Fruit fly (Drosophila melanogaster) S2 (cell line): Measurements from ENCODE around the gene CG34450.

Experiments
- CG8478 ChIP-seq: fragments of >200 bp; optimal IDR thresholded peaks from 2 replicates; lab custom pipeline; 2018
- CTCF ChIP-seq, 2 experiments: fragments of >200 bp; optimal IDR thresholded peaks; 2 replicates each; lab custom pipeline; 2018

Gene CG34450

DNA sequence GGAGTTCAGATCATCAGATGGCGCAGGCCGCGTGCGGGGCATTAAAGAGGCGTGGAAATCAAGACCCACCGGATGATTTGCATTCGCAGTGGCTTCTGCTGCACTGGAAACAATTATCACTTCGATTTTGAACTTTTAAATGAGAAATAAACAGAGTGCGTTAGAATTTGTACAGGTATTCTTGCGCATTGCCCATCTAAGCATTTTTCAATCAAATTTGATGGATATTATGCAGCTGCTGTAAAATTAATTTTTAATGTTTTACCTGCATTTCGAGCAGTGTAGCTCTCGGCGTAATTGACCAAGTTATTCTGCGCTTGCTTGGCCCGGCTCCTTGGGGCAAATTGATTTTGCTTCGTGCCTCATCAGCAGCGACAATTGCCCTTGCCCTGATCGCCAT lies 13.2 kb downstream of the CG34450 start:
- TF ChIP-seq CG8478 (lab: Kevin White, UChicago) (no peak), CTCF (optimal IDR thresholded peaks at IDR 0.05; lab: Kevin White, UChicago) (no peak)

DNA sequence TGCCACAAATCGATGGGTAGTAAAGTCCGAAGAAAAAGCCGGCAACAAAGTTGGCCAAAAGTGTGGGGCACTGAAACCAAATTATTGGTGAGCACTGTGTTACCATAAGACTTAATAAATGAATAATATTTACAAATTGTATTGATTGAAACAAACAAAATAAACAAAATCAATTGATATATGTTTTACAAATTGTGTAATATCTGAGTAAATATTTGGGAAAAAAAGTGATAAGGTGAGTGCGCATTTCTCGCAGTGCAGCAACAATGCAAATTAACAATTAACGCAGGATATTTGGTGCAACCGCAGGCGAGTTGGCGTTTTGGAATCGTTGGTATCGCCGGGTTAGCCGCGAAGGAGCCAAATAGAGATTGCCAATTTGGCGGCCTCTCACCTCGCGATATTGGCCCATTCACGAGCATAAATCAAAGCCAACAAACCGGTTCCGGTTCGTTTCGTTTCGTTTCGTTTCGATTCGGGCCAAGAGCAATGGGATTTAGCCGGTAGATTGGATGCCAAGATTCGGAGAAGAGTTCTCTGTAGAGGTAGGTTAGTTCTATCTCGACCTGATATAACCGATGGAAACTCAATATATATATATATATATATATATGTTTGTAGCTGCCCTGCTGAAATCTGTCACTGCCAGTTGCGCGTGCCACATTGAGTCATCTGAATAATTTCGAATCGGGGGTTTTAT lies 20.2 kb downstream of the CG34450 start:
- TF ChIP-seq CTCF (optimal IDR thresholded peaks at IDR 0.05; lab: Kevin White, UChicago) (no peak), CG8478 (lab: Kevin White, UChicago) (no peak)

DNA sequence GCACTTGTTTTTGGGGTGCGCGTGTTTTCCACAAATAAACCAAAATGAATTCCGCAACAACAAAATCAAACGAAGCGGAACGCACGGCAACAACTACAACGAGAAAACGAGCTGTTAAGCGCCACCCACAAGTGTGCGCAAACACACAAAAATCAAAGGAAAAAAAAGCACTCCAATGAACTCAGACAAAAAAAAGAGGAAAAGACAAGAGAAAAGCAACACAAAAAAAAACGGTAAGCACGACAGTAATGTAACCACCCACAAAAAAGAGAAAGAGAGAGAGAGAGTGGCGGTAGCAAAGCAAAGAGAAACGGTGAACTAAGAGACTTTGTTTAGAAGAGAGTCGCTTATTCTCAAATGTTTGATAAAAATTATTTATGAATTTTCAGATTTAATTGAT lies 24.6 kb downstream of the CG34450 start:
- TF ChIP-seq CTCF (optimal IDR thresholded peaks at IDR 0.05; lab: Kevin White, UChicago) (no peak), CG8478 (lab: Kevin White, UChicago) (no peak)

DNA sequence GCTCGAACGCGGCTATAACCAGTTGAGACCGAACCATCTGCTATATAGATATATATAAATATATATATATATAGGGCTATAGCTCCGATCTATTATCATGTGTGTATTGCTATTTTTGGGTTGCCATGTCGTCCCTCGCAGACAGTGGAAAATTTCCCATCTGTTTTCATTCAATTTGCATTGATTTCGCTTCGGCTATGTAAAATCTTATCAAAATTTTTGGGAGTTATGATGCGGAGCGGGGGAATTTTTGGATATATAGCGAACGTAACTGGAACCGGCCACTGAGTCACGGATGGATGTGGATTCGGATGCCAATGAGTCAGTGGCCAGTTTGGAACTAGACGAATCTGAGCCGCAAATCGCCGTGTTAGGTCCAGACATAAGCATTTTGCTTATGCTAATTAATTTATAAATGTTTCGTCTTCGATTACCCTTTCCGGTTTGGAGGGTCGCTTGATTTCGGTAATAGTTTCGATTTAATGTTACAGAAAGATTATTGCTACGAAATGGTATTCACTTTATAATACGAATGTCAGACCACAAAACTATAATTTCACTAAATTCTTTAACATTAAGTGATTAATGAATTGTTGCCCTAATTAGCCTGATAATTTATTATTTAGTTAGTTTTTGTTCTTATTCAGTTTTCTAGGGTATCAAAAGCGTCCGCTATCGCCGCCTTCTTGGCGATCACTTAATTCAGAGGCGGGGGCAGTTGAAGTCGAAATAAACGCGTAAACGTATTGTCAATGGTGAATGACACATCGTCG lies 32.4 kb downstream of the CG34450 start:
- TF ChIP-seq CG8478 (lab: Kevin White, UChicago), result no peak
- no peak for TF ChIP-seq CTCF (optimal IDR thresholded peaks at IDR 0.05; lab: Kevin White, UChicago)

DNA sequence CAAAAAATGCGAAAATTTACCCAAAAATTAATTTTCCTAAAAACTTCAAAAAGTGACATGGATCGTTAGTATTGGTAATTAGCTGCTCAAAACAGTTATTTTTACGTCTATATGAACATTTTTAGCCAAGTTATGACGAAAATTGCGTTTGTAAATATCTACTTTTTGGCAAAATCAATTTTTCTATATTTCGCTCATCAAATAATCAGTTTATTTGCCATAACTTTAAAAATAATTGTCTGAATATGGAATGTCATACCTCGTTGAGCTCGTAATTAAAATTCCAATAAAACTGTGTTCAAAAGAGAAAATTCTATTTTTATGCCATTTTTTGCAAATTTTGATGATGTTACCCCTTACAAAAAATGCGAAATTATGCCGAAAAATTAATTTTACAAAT lies 33.8 kb downstream of the CG34450 start:
- TF ChIP-seq CG8478 (lab: Kevin White, UChicago) (no peak), CTCF (optimal IDR thresholded peaks at IDR 0.05; lab: Kevin White, UChicago) (no peak)

DNA sequence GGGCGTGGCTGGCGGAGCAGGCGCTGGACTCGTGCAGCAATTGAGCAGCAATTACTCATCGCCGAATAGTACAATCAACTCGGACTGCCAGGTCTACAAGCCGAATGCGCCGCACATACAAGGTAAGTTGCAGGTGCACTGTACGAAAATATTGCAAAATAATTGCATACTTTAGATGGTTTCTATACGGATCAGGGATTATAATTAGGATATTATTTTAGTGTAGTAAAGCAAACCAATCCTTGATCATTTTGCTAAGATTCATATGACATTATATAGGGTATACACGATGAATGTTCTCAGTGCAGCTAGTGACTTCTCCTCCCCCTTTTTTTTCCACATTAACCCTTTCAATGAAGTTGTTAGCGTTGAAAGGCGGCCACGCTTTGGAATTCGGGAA lies 34.8 kb downstream of the CG34450 start:
- TF ChIP-seq CG8478 (lab: Kevin White, UChicago), result no peak

DNA sequence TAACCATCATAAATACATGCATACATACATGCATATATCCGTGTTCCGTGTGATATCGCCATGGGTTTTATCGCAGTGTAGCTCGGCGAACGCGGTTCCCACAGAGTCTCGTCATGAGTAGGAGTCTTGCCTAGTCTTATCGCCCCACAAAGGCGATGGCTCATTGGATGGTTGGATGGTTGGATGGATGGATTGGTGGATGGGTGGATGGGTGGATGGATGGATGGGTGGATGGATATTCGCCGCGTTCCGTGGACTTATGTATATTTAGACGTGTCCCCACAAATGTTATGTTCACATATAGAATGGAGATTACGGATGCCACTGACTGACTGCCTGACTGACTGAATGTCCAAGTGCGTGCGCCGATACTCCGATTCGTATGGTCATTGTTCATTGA lies 39.0 kb downstream of the CG34450 start:
- no peak for TF ChIP-seq CG8478 (lab: Kevin White, UChicago)
- TF ChIP-seq CTCF (optimal IDR thresholded peaks at IDR 0.05; lab: Kevin White, UChicago), result no peak

DNA sequence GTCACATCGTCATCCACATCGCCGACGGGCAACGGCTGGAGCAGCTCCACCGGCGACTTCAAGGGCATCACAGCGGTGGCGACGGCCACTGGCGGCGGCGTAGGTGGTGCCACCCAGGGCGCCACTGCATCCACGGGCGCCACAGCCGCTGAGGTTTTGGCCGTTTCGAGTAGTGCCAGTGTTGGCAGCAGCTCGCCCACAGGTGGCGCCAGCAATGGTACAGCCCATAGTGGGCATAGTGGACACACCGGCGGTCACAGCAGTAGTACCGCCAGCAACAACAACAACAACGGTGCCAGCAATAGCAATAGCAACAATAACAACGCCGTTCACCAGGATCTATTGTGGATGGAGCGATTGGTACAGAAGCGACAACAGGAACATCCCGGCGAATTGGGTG lies 43.9 kb downstream of the CG34450 start:
- TF ChIP-seq CTCF (optimal IDR thresholded peaks at IDR 0.05; lab: Kevin White, UChicago) (peak; percentile 78 to 85), CG8478 (lab: Kevin White, UChicago) (no peak)

DNA sequence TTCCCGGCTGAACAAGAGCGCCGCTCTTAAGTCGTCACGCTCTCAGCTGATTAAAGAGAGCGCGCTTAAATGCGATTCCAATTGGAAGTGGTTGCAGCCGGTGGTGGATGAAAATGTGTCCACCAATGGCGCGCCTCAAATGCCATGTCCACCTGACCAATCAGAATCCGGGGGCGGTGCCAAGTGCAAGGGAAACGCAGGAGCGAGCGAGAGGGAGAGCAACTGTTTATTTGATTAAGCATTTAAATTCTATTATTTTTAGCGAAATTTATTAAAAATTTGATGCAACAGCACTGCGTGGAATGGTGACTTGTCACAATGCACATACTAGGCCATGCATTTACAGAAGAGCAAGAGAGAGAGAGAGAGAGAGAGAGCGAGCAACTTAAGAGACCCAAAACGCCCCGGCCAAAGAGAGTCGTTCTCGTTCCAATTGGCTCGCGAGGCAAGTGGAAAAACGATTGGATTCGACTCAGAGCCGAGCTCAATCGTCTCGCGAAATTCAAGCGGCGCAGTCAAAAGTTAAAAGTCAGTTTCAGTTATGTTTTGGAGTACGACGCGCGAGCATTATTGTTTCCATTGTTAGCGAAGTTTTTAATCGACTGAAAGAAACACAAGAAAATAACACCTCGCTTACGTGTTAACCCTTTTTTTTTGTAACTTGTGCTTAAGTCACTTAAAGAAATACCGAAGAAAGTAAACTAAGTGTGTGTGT lies 46.1 kb downstream of the CG34450 start, which contains the start of gene lz:
TSS of gene lz (plus strand) at position 626 of the 715 bp plus-strand sequence.
- TF ChIP-seq CTCF (optimal IDR thresholded peaks at IDR 0.05; lab: Kevin White, UChicago) (no peak), CG8478 (lab: Kevin White, UChicago) (no peak)

DNA sequence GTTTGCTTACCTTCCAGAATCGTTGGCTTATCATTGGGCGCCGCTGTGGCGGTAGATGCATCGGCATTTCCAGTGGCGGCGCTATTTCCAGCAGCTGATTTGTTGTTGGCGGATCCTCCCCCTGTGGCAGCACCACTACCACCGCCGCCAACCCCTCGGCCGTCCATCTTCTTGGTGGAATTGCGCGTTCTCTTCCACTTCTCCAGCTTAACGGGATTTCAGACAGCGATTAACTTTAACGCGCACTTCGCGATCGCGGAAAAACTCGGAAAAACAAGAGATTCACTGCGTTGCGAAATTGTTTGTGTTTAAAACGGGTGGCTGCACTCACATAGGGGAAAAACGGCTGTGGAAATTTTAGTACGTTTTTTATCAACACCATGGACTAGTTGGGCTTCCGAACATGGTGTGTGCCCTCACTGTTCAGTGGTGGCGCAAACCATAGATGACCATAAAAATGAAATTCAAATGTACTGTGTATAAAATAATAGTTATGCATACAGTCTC lies 47.5 kb downstream of the CG34450 start, which contains the start of gene c11.1:
TSS of gene c11.1 (minus strand) at position 335 of the 507 bp plus-strand sequence.
- TF ChIP-seq CTCF (optimal IDR thresholded peaks at IDR 0.05; lab: Kevin White, UChicago), result peak; percentile 58 to 69
- TF ChIP-seq CG8478 (lab: Kevin White, UChicago), result no peak

DNA sequence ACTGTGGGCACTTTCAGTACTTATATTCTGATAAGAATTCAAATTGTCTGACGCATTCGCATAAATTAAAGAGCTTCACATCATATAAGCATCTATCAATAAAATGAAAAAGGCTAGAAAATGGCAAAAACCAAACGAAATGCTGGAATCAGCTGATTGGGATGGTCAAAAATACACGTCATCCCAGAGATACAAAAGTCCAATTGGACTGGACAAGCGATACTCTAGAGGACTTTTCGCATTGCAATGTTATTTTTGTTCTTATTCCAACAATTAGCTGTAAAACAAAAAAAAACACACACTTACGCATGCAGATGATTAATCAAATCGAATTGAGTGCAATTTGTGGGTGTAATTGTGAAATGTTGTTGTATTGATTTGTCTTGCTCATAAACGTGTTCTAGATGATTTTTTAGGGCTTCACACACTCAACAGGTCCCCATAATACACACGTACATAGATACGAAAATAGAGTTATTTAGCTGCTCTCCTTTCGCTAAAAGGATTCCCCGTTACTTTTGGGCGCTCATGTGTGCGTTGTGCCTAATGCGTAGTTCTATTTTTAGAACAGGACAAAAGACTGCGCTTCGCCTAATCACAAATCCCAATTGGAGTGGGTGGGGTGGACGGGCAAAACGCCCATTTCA lies 48.2 kb downstream of the CG34450 start:
- no peak for TF ChIP-seq CTCF (optimal IDR thresholded peaks at IDR 0.05; lab: Kevin White, UChicago)
- no peak for TF ChIP-seq CG8478 (lab: Kevin White, UChicago)
